Worm (Caenorhabditis elegans): ENCODE data around the gene srh-172.

DNA sequence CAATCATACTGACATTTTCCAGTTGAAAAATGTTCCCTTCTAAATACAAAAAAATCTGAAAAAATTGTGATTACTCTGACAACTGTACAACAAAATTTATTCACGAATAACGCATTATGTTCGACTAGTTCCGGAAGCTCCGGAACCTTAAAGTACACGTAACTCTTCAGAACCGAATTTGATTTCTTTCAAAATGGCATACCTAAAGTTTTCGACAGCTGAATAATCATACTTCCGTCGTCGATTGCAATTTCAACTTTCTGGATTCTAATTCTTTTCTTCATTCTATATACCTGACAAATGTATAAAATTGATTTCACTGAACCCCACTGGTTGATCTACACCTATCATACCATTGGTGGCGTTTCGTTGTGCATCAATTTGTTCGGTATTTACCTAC is 28.8 kb downstream of the srh-172 start, which contains the start of gene sri-67:
- TF ChIP-seq blmp-1 (tag; optimal IDR thresholded peaks at IDR 0.05) (no peak), M03D4.4 (tag; optimal IDR thresholded peaks at IDR 0.05) (no peak), ceh-43 (GFP tag; optimal IDR thresholded peaks at IDR 0.05) (no peak), ham-2 (GFP tag; optimal IDR thresholded peaks at IDR 0.05) (no peak), unc-62 (GFP tag; optimal IDR thresholded peaks at IDR 0.05) (no peak), nhr-237 (tag; optimal IDR thresholded peaks at IDR 0.05) (no peak), ces-1 (GFP tag; optimal IDR thresholded peaks at IDR 0.05) (no peak)

Data from whole organism, mixed stage, embryonic.